Fruit fly (Drosophila melanogaster): ENCODE measurements around the gene CG14628.

The CG14628 gene

dm6 chrX:1145344-1145743, at the start of gene CG14628:
Gene CG14628, plus strand, starts transcription at chrX:1145644.
- no peak for TF ChIP-seq noc (tag; optimal IDR thresholded peaks at IDR 0.05)

- no peak for TF ChIP-seq noc (tag; optimal IDR thresholded peaks at IDR 0.05)
Measured at dm6 chrX:1099643-1100042, 45.8 kb upstream of the CG14628 start.

- no peak for TF ChIP-seq noc (tag; optimal IDR thresholded peaks at IDR 0.05)
Measured at dm6 chrX:1103833-1104232, 41.6 kb upstream of the CG14628 start.

dm6 chrX:1107552-1107951, 37.9 kb upstream of the CG14628 start:
- no peak for TF ChIP-seq noc (tag; optimal IDR thresholded peaks at IDR 0.05)

dm6 chrX:1109302-1109701, 36.1 kb upstream of the CG14628 start:
- no peak for TF ChIP-seq noc (tag; optimal IDR thresholded peaks at IDR 0.05)

- no peak for TF ChIP-seq noc (tag; optimal IDR thresholded peaks at IDR 0.05)
Measured at dm6 chrX:1110185-1110584, 35.3 kb upstream of the CG14628 start.

- no peak for TF ChIP-seq noc (tag; optimal IDR thresholded peaks at IDR 0.05)
Measured at dm6 chrX:1119174-1119573, 26.3 kb upstream of the CG14628 start.

dm6 chrX:1120394-1120793, 25.1 kb upstream of the CG14628 start:
- TF ChIP-seq noc (tag; optimal IDR thresholded peaks at IDR 0.05): peak; percentile 8

- no peak for TF ChIP-seq noc (tag; optimal IDR thresholded peaks at IDR 0.05)
Measured at dm6 chrX:1120896-1121295, 24.5 kb upstream of the CG14628 start.

dm6 chrX:1123381-1123780, 22.1 kb upstream of the CG14628 start:
- no peak for TF ChIP-seq noc (tag; optimal IDR thresholded peaks at IDR 0.05)

dm6 chrX:1129575-1130281, 15.7 kb upstream of the CG14628 start:
- TF ChIP-seq noc (tag; optimal IDR thresholded peaks at IDR 0.05): no peak

- no peak for TF ChIP-seq noc (tag; optimal IDR thresholded peaks at IDR 0.05)
Measured at dm6 chrX:1134053-1135005, 11.1 kb upstream of the CG14628 start, which contains the start of gene CG3655. Gene CG3655, minus strand, starts transcription at chrX:1134896.

dm6 chrX:1135006-1135376, 10.5 kb upstream of the CG14628 start:
- no peak for TF ChIP-seq noc (tag; optimal IDR thresholded peaks at IDR 0.05)

dm6 chrX:1142567-1143347, 2.7 kb upstream of the CG14628 start:
- no peak for TF ChIP-seq noc (tag; optimal IDR thresholded peaks at IDR 0.05)

- no peak for TF ChIP-seq noc (tag; optimal IDR thresholded peaks at IDR 0.05)
Measured at dm6 chrX:1161913-1162439, 16.5 kb downstream of the CG14628 start, which contains the start of gene eIF4E7. Gene eIF4E7, minus strand, starts transcription at chrX:1162389.

Measured in whole organism, larva.